Worm (Caenorhabditis elegans) whole organism, midembryonic: ENCODE measurements around the gene K08F4.5.
A peak's percentile ranks its signal among the peaks of the same experiment; 100 is the strongest.

Experiments used
- flt-1 ChIP-seq: fragments of 200-800 bp; sonication (Bioruptor generic); IDR thresholded peaks from 2 replicates; pipeline ENCODE4 v1.3.6; 2022; ENCODE audit warnings: missing genetic modification characterization, missing compliant biosample characterization
- klf-2 ChIP-seq: fragments of 200-800 bp; sonication (Bioruptor generic); conservative IDR thresholded peaks from 2 replicates; pipeline ENCODE4 v1.3.6; 2022; ENCODE audit warnings: missing genetic modification reagents, missing genetic modification characterization, missing compliant biosample characterization

K08F4.5 gene

ce11 chrIV:10085401-10086187, 50.1 kb downstream of the K08F4.5 start, which contains the start of the genes col-2 and ndc-80:
col-2 (minus strand) TSS chrIV:10085451.
ndc-80 (plus strand) TSS chrIV:10086137.
- TF ChIP-seq flt-1, result peak; percentile 61; the same call in 1 of the 2 replicates
- TF ChIP-seq klf-2 (GFP tag; lab: Robert Waterston, UW), result no peak
